Worm (Caenorhabditis elegans) whole organism, L4/young adult: ENCODE results near the gene F35H8.1.

Experiments
- W03F9.2 ChIP-seq: fragments of 150-350 bp; optimal IDR thresholded peaks from 2 replicates; lab custom pipeline; 2014; ENCODE audit warnings: missing biosample characterization, missing genetic modification characterization
- dao-5 ChIP-seq: sonication (generic microtip); optimal IDR thresholded peaks from 2 replicates; lab custom pipeline; 2016; ENCODE audit warnings: missing genotype, missing genetic modification characterization, moderate library complexity, missing compliant biosample characterization
- him-1 ChIP-seq: sonication (generic microtip); optimal IDR thresholded peaks from 2 replicates; lab custom pipeline; 2016; ENCODE audit warnings: missing genotype, missing genetic modification reagents, missing genetic modification characterization, missing compliant biosample characterization

DNA sequence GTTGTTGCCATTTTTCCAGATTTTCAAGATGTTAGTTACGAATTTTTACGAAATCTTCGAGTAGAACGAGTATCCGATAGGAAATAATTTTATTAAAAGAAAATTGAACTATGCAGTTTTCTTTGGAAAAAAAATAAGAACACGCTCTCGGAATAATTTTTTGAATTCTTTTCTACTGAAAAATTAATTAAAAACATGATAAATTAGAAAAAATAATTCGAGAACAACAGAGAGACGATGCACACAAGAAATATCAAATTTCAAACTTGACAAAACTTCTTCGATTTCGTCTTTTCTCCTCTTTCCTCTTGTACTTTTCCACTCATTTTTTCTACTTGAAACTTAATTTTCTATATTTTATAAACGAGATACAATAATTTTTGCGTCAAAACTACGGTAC, 6.8 kb upstream of the F35H8.1 start, which contains the start of gene F35H8.4:
- TF ChIP-seq him-1: no peak
- TF ChIP-seq W03F9.2 (tag; lab: Kevin White, UChicago): no peak
- TF ChIP-seq dao-5: no peak
